Worm (Caenorhabditis elegans) whole organism, L3 larva: Measurements from ENCODE around the gene allo-1.

Experiments
- elt-2 ChIP-seq: sonication (generic microtip); optimal IDR thresholded peaks from 2 replicates; lab custom pipeline; 2016; ENCODE audit warnings: missing genetic modification reagents, mild to moderate bottlenecking, missing genetic modification characterization, missing compliant biosample characterization
- elt-3 ChIP-seq, 3 experiments: fragments of 150-350 bp in 1 of 3; sonication (generic microtip) in 2 of 3; optimal IDR thresholded peaks; 2 replicates in 2 of 3; 4 replicates in 1 of 3; lab custom pipeline; 2014 to 2017; ENCODE audit warnings: missing biosample characterization in 3 of 3, missing genetic modification characterization in 3 of 3
- fos-1 ChIP-seq: fragments of 150-350 bp; optimal IDR thresholded peaks from 2 replicates; lab custom pipeline; 2014; ENCODE audit warnings: missing biosample characterization, missing genetic modification characterization
- nhr-11 ChIP-seq: fragments of 150-350 bp; optimal IDR thresholded peaks from 2 replicates; lab custom pipeline; 2014; ENCODE audit warnings: missing biosample characterization, missing genetic modification characterization
- nhr-12 ChIP-seq: fragments of 150-350 bp; optimal IDR thresholded peaks from 2 replicates; lab custom pipeline; 2014; ENCODE audit warnings: missing biosample characterization, missing genetic modification characterization
- nhr-25 ChIP-seq: sonication (generic microtip); optimal IDR thresholded peaks from 2 replicates; lab custom pipeline; 2017; ENCODE audit warnings: missing biosample characterization, missing genetic modification characterization
- skn-1 ChIP-seq: fragments of 150-350 bp; optimal IDR thresholded peaks from 2 replicates; lab custom pipeline; 2014; ENCODE audit warnings: missing biosample characterization, missing genetic modification characterization
- snpc-4 ChIP-seq: fragments of 150-350 bp; optimal IDR thresholded peaks from 2 replicates; lab custom pipeline; 2014; ENCODE audit warnings: missing biosample characterization, missing genetic modification characterization

DNA sequence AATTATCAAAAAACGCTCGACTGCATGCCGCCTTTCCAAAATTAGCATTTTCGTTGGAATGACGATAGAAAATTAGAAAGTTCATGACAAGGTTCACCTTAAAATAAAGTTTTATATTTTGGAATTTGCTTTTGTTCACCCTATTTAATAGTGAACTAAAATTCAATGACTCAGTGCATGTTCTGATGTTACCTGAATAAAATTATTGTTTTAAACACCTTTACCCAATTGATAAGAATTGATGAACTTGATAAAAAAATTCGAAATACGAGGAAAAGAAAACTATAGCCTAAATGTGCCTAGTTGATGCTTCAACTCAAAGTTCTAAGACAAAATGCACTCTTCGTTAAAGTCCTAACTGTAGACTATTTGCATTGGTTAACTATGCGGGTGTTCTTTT is 35.8 kb downstream of the allo-1 start:
- TF ChIP-seq elt-3 (tag; optimal IDR thresholded peaks at IDR 0.05; lab: Kevin White, UChicago) (no peak), snpc-4 (tag; lab: Kevin White, UChicago) (no peak), skn-1 (tag; lab: Kevin White, UChicago) (no peak), nhr-11 (tag; lab: Kevin White, UChicago) (no peak), elt-2 (tag; lab: Kevin White, UChicago) (no peak), fos-1 (tag; lab: Kevin White, UChicago) (no peak), nhr-25 (tag; lab: Kevin White, UChicago) (no peak), nhr-12 (tag; lab: Kevin White, UChicago) (no peak)
